Worm (Caenorhabditis elegans): Measurements from ENCODE around the gene twk-3.

twk-3 gene

ce11 chrII:8162120-8162648, 50.4 kb downstream of the twk-3 start, which contains the start of the genes emb-27 and rrf-3 (continued):
- peak; percentile 3 for TF ChIP-seq pax-1 (tag; optimal IDR thresholded peaks at IDR 0.05)
- no peak for TF ChIP-seq madf-2 (tag; optimal IDR thresholded peaks at IDR 0.05)
- no peak for TF ChIP-seq K09A11.1 (tag; optimal IDR thresholded peaks at IDR 0.05; ENCODE audit: insufficient read depth)

DNA sequence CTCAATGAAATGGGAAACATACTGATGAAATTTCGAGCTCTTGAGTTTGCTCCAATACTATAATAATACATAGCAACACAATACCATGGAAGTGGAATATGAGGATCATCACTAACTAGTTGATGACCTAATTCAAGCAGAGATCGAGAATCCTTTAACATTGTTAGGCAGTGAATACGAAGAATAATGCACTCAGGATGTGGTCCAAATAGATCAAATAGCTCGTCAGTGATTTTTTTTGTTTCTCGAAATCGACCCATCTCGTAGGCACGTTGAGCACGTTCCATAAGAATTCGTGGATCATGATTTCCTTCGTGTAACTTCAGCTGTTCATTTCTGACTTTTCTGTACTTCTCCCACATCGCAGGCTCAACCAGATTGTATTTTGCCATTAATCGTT, 51.7 kb downstream of the twk-3 start:
- TF ChIP-seq nhr-11 (tag; optimal IDR thresholded peaks at IDR 0.05) (no peak), ceh-34 (tag; optimal IDR thresholded peaks at IDR 0.05) (no peak), pros-1 (tag; optimal IDR thresholded peaks at IDR 0.05) (no peak), fax-1 (tag; optimal IDR thresholded peaks at IDR 0.05) (no peak), hlh-30 (tag; optimal IDR thresholded peaks at IDR 0.05; ENCODE audit: insufficient read depth) (no peak), pqm-1 (tag; optimal IDR thresholded peaks at IDR 0.05) (no peak), C08G9.2 (tag; optimal IDR thresholded peaks at IDR 0.05) (no peak), hlh-15 (tag; optimal IDR thresholded peaks at IDR 0.05) (no peak), unc-86 (tag; optimal IDR thresholded peaks at IDR 0.05) (no peak), F13H6.1 (tag; optimal IDR thresholded peaks at IDR 0.05) (no peak), ceh-6 (GFP tag; optimal IDR thresholded peaks at IDR 0.05) (no peak), unc-55 (GFP tag; optimal IDR thresholded peaks at IDR 0.05) (no peak), npax-4 (tag; optimal IDR thresholded peaks at IDR 0.05) (no peak)
